Worm (Caenorhabditis elegans) whole organism, early embryonic: Measurements from ENCODE around the gene str-205.

Source experiments
- aly-1 ChIP-seq: sonication (generic microtip); optimal IDR thresholded peaks from 2 replicates; lab custom pipeline; 2016; ENCODE audit warnings: missing genetic modification characterization, missing compliant biosample characterization
- ama-1 ChIP-seq: fragments of 150-350 bp; optimal IDR thresholded peaks from 2 replicates; lab custom pipeline; 2014
- ceh-13 ChIP-seq: fragments of 200-800 bp; sonication (Bioruptor generic); optimal IDR thresholded peaks from 2 replicates; lab custom pipeline; 2018; ENCODE audit warnings: mild to moderate bottlenecking, missing genetic modification characterization, missing compliant biosample characterization
- scrt-1 ChIP-seq: fragments of 200-800 bp; sonication (Bioruptor generic); IDR thresholded peaks from 2 replicates; pipeline ENCODE4 v1.3.6; 2022; ENCODE audit warnings: missing genetic modification characterization, missing compliant biosample characterization
- sea-1 ChIP-seq: fragments of 200-800 bp; sonication (Bioruptor generic); conservative IDR thresholded peaks from 2 replicates; pipeline ENCODE4 v1.3.6; 2022; ENCODE audit warnings: missing genetic modification characterization, missing compliant biosample characterization

ce11 chrV:4932814-4933213, 3.1 kb upstream of the str-205 start, which contains the start of gene C02E7.10:
- TF ChIP-seq scrt-1: no peak
- TF ChIP-seq ama-1: no peak
- no peak for TF ChIP-seq ceh-13
- TF ChIP-seq aly-1 (tag; lab: Kevin White, UChicago): no peak
- TF ChIP-seq sea-1 (GFP tag; lab: Robert Waterston, UW): no peak
